Fruit fly (Drosophila melanogaster) whole organism: ENCODE measurements around the gene CG32817.

Experiments used
- CG8478 ChIP-seq: fragments of >200 bp; optimal IDR thresholded peaks from 2 replicates; lab custom pipeline; 2018; ENCODE audit warnings: inconsistent platforms
- Dll ChIP-seq: fragments of >200 bp; optimal IDR thresholded peaks from 2 replicates; lab custom pipeline; 2017
- EcR ChIP-seq, 2 experiments: fragments of >200 bp; optimal IDR thresholded peaks; 2 replicates each; lab custom pipeline; 2017; ENCODE audit warnings: missing biosample characterization in 2 of 2, missing genetic modification characterization in 2 of 2, missing genetic modification reagents in 2 of 2
- pan ChIP-seq: fragments of >200 bp; optimal IDR thresholded peaks from 2 replicates; lab custom pipeline; 2017
- psq ChIP-seq: fragments of >200 bp; optimal IDR thresholded peaks from 2 replicates; lab custom pipeline; 2017
- usp ChIP-seq: fragments of >200 bp; optimal IDR thresholded peaks from 2 replicates; lab custom pipeline; 2017; ENCODE audit warnings: missing biosample characterization, missing genetic modification characterization, mixed read lengths

CG32817 gene

dm6 chrX:478766-479165, at the start of gene CG32817:
CG32817 (plus strand) TSS chrX:479066.
- no peak for TF ChIP-seq EcR (GFP tag; optimal IDR thresholded peaks at IDR 0.05; lab: Kevin White, UChicago)
- TF ChIP-seq Dll (lab: Kevin White, UChicago): no peak
- TF ChIP-seq CG8478 (lab: Kevin White, UChicago): no peak
- TF ChIP-seq pan: no peak
- TF ChIP-seq psq (lab: Kevin White, UChicago): no peak
- no peak for TF ChIP-seq usp

dm6 chrX:437404-437803, 41.5 kb upstream of the CG32817 start, which contains the start of gene Pgcl:
Pgcl (minus strand) TSS chrX:437448.
- TF ChIP-seq EcR (GFP tag; optimal IDR thresholded peaks at IDR 0.05; lab: Kevin White, UChicago): no peak
- TF ChIP-seq usp: no peak
- no peak for TF ChIP-seq pan
- no peak for TF ChIP-seq psq (lab: Kevin White, UChicago)
- TF ChIP-seq Dll (lab: Kevin White, UChicago): no peak
- no peak for TF ChIP-seq CG8478 (lab: Kevin White, UChicago)

- no peak for TF ChIP-seq CG8478 (lab: Kevin White, UChicago)
- no peak for TF ChIP-seq Dll (lab: Kevin White, UChicago)
Measured at dm6 chrX:441295-441694, 37.6 kb upstream of the CG32817 start.

- TF ChIP-seq pan (no peak), psq (lab: Kevin White, UChicago) (no peak), Dll (lab: Kevin White, UChicago) (no peak), CG8478 (lab: Kevin White, UChicago) (no peak), EcR (GFP tag; optimal IDR thresholded peaks at IDR 0.05; lab: Kevin White, UChicago) (no peak), usp (no peak)
Measured at dm6 chrX:443981-444550, 34.8 kb upstream of the CG32817 start.

- no peak for TF ChIP-seq usp
- no peak for TF ChIP-seq psq (lab: Kevin White, UChicago)
- TF ChIP-seq pan: no peak
- TF ChIP-seq EcR (GFP tag; optimal IDR thresholded peaks at IDR 0.05; lab: Kevin White, UChicago): no peak
- no peak for TF ChIP-seq Dll (lab: Kevin White, UChicago)
- TF ChIP-seq CG8478 (lab: Kevin White, UChicago): no peak
Measured at dm6 chrX:446002-446401, 32.9 kb upstream of the CG32817 start.

- TF ChIP-seq CG8478 (lab: Kevin White, UChicago): no peak
- no peak for TF ChIP-seq usp
- TF ChIP-seq pan: no peak
- no peak for TF ChIP-seq psq (lab: Kevin White, UChicago)
- no peak for TF ChIP-seq EcR (GFP tag; optimal IDR thresholded peaks at IDR 0.05; lab: Kevin White, UChicago)
- TF ChIP-seq Dll (lab: Kevin White, UChicago): no peak
Measured at dm6 chrX:448270-448669, 30.6 kb upstream of the CG32817 start.

dm6 chrX:448978-449377, 29.9 kb upstream of the CG32817 start:
- TF ChIP-seq Dll (lab: Kevin White, UChicago): no peak
- no peak for TF ChIP-seq psq (lab: Kevin White, UChicago)
- no peak for TF ChIP-seq EcR (GFP tag; optimal IDR thresholded peaks at IDR 0.05; lab: Kevin White, UChicago)
- TF ChIP-seq usp: no peak
- TF ChIP-seq CG8478 (lab: Kevin White, UChicago): no peak
- TF ChIP-seq pan: no peak

dm6 chrX:452716-453115, 26.1 kb upstream of the CG32817 start:
- TF ChIP-seq CG8478 (lab: Kevin White, UChicago) (no peak), psq (lab: Kevin White, UChicago) (no peak), pan (no peak), usp (no peak), EcR (GFP tag; optimal IDR thresholded peaks at IDR 0.05; lab: Kevin White, UChicago) (no peak), Dll (lab: Kevin White, UChicago) (no peak)

- TF ChIP-seq psq (lab: Kevin White, UChicago) (no peak), CG8478 (lab: Kevin White, UChicago) (no peak), EcR (GFP tag; optimal IDR thresholded peaks at IDR 0.05; lab: Kevin White, UChicago) (no peak), Dll (lab: Kevin White, UChicago) (no peak), pan (no peak), usp (no peak)
Measured at dm6 chrX:456959-457358, 21.9 kb upstream of the CG32817 start.

- TF ChIP-seq usp: no peak
Measured at dm6 chrX:457803-458202, 21.1 kb upstream of the CG32817 start.

dm6 chrX:460447-460846, 18.4 kb upstream of the CG32817 start, which contains the start of gene ase:
ase (plus strand) TSS chrX:460747.
- TF ChIP-seq EcR (GFP tag; optimal IDR thresholded peaks at IDR 0.05; lab: Kevin White, UChicago): no peak
- no peak for TF ChIP-seq CG8478 (lab: Kevin White, UChicago)

dm6 chrX:463934-464333, 14.9 kb upstream of the CG32817 start:
- TF ChIP-seq psq (lab: Kevin White, UChicago) (no peak), usp (no peak), EcR (GFP tag; optimal IDR thresholded peaks at IDR 0.05; lab: Kevin White, UChicago) (no peak), Dll (lab: Kevin White, UChicago) (no peak), pan (no peak), CG8478 (lab: Kevin White, UChicago) (no peak)

dm6 chrX:469235-469634, 9.6 kb upstream of the CG32817 start, which contains the start of gene Cyp4g1:
Cyp4g1 (minus strand) TSS chrX:469335.
- TF ChIP-seq EcR (GFP tag; optimal IDR thresholded peaks at IDR 0.05; lab: Kevin White, UChicago): no peak
- TF ChIP-seq Dll (lab: Kevin White, UChicago): no peak
- TF ChIP-seq psq (lab: Kevin White, UChicago): no peak
- no peak for TF ChIP-seq usp
- no peak for TF ChIP-seq CG8478 (lab: Kevin White, UChicago)
- TF ChIP-seq pan: no peak
